Fruit fly (Drosophila melanogaster) whole organism, embryonic: ENCODE measurements around the gene CG42852.

ENCODE experiments used
- CG10147 ChIP-seq: fragments of 200-800 bp; sonication (Bioruptor generic); optimal IDR thresholded peaks from 2 replicates; lab custom pipeline; 2019; ENCODE audit warnings: missing biosample characterization, mild to moderate bottlenecking, missing genetic modification characterization, moderate library complexity
- CG10209 ChIP-seq: fragments of 200-800 bp; sonication (Bioruptor generic); optimal IDR thresholded peaks from 3 replicates; lab custom pipeline; 2017; ENCODE audit warnings: missing biosample characterization, mild to moderate bottlenecking, missing genetic modification characterization, missing genetic modification reagents
- CG11695 ChIP-seq: fragments of 200-800 bp; sonication (Bioruptor generic); IDR thresholded peaks from 3 replicates; pipeline ENCODE4 v1.3.6; 2022; ENCODE audit warnings: missing biosample characterization, missing genetic modification characterization
- CG12104 ChIP-seq: fragments of 200-800 bp; sonication (Bioruptor generic); optimal IDR thresholded peaks from 3 replicates; lab custom pipeline; 2016; ENCODE audit warnings: missing biosample characterization, missing genetic modification characterization
- CG12236 ChIP-seq: fragments of 200-800 bp; sonication (Bioruptor generic); optimal IDR thresholded peaks from 2 replicates; lab custom pipeline; 2016; ENCODE audit warnings: missing biosample characterization, missing genetic modification characterization
- CG12299 ChIP-seq: fragments of 200-800 bp; sonication (Bioruptor generic); optimal IDR thresholded peaks from 2 replicates; lab custom pipeline; 2018; ENCODE audit warnings: missing biosample characterization, mild to moderate bottlenecking, missing genetic modification characterization
- CG12942 ChIP-seq: fragments of 200-800 bp; sonication (Bioruptor generic); optimal IDR thresholded peaks from 3 replicates; lab custom pipeline; 2016; ENCODE audit warnings: missing biosample characterization, missing genetic modification characterization
- CG16813 ChIP-seq: fragments of 200-800 bp; sonication (Bioruptor generic); IDR thresholded peaks from 3 replicates; pipeline ENCODE4 v1.3.6; 2022; ENCODE audit warnings: missing biosample characterization, missing genetic modification characterization; ENCODE audit not compliant: partially characterized antibody
- CG17361 ChIP-seq: fragments of 200-800 bp; sonication (Bioruptor generic); IDR thresholded peaks from 3 replicates; pipeline ENCODE4 v1.3.6; 2022; ENCODE audit warnings: missing biosample characterization, missing genetic modification characterization
- CG17385 ChIP-seq: fragments of 200-800 bp; sonication (Bioruptor generic); optimal IDR thresholded peaks from 3 replicates; lab custom pipeline; 2018; ENCODE audit warnings: missing biosample characterization, mild to moderate bottlenecking, missing genetic modification characterization
- CG2199 ChIP-seq: fragments of 200-800 bp; sonication (Bioruptor generic); IDR thresholded peaks from 3 replicates; pipeline ENCODE4 v1.3.6; 2022; ENCODE audit warnings: missing biosample characterization, missing genetic modification characterization
- CG31388 ChIP-seq: fragments of 200-800 bp; sonication (Bioruptor generic); optimal IDR thresholded peaks from 2 replicates; lab custom pipeline; 2016; ENCODE audit warnings: missing biosample characterization, missing genetic modification characterization
- CG32767 ChIP-seq: fragments of 200-800 bp; sonication (Bioruptor generic); IDR thresholded peaks from 2 replicates; pipeline ENCODE4 v1.3.6; 2022; ENCODE audit warnings: missing biosample characterization, missing genetic modification characterization
- CG3281 ChIP-seq: fragments of 200-800 bp; sonication (Bioruptor generic); optimal IDR thresholded peaks from 3 replicates; lab custom pipeline; 2017; ENCODE audit warnings: missing biosample characterization, mild to moderate bottlenecking, missing genetic modification characterization
- CG42726 ChIP-seq: fragments of 200-800 bp; sonication (Bioruptor generic); IDR thresholded peaks from 2 replicates; pipeline ENCODE4 v1.3.6; 2022; ENCODE audit warnings: missing biosample characterization, missing genetic modification characterization; ENCODE audit not compliant: partially characterized antibody
- CG4404 ChIP-seq: fragments of 200-800 bp; sonication (Bioruptor generic); IDR thresholded peaks from 2 replicates; pipeline ENCODE4 v1.3.6; 2022; ENCODE audit warnings: missing biosample characterization, missing genetic modification characterization
- CG5245 ChIP-seq: fragments of 200-800 bp; sonication (Bioruptor generic); optimal IDR thresholded peaks from 3 replicates; lab custom pipeline; 2016; ENCODE audit warnings: missing biosample characterization, missing genetic modification characterization
- CG7786 ChIP-seq: fragments of 200-800 bp; sonication (Bioruptor generic); optimal IDR thresholded peaks from 2 replicates; lab custom pipeline; 2016; ENCODE audit warnings: missing biosample characterization, missing genetic modification characterization
- CG8478 ChIP-seq: fragments of >200 bp; optimal IDR thresholded peaks from 2 replicates; lab custom pipeline; 2018
- CG9817 ChIP-seq: fragments of 200-800 bp; sonication (Bioruptor generic); optimal IDR thresholded peaks from 2 replicates; lab custom pipeline; 2018; ENCODE audit warnings: missing biosample characterization, mild to moderate bottlenecking, missing genetic modification characterization, moderate library complexity
- CHES-1-like ChIP-seq: fragments of 200-800 bp; sonication (Bioruptor generic); optimal IDR thresholded peaks from 2 replicates; lab custom pipeline; 2016; ENCODE audit warnings: missing biosample characterization, missing genetic modification characterization
- Dad ChIP-seq: fragments of 200-800 bp; sonication (Bioruptor generic); optimal IDR thresholded peaks from 3 replicates; lab custom pipeline; 2016; ENCODE audit warnings: missing biosample characterization, missing genetic modification characterization
- Dip2 ChIP-seq: fragments of 200-800 bp; sonication (Bioruptor generic); IDR thresholded peaks from 2 replicates; pipeline ENCODE4 v1.3.6; 2022; ENCODE audit warnings: missing biosample characterization, missing genetic modification characterization
- Dll ChIP-seq: fragments of 200-800 bp; sonication (Bioruptor generic); IDR thresholded peaks from 4 replicates; pipeline ENCODE4 v1.3.6; 2022; ENCODE audit warnings: missing biosample characterization, missing genetic modification characterization; ENCODE audit not compliant: partially characterized antibody
- Dref ChIP-seq: fragments of 200-800 bp; sonication (Bioruptor generic); IDR thresholded peaks from 2 replicates; pipeline ENCODE4 v1.3.6; 2022; ENCODE audit warnings: missing biosample characterization, missing genetic modification characterization
- H2.0 ChIP-seq: fragments of 200-800 bp; sonication (Bioruptor generic); IDR thresholded peaks from 2 replicates; pipeline ENCODE4 v1.3.6; 2022; ENCODE audit warnings: missing biosample characterization, missing genetic modification characterization
- HLH3B ChIP-seq: fragments of 200-800 bp; sonication (Bioruptor generic); IDR thresholded peaks from 2 replicates; pipeline ENCODE4 v1.3.6; 2022; ENCODE audit warnings: missing biosample characterization, missing genetic modification characterization
- HLH4C ChIP-seq: fragments of 200-800 bp; sonication (Bioruptor generic); IDR thresholded peaks from 3 replicates; pipeline ENCODE4 v1.3.6; 2022; ENCODE audit warnings: missing biosample characterization, missing genetic modification characterization; ENCODE audit not compliant: partially characterized antibody
- HmgD ChIP-seq: fragments of 200-800 bp; sonication (Bioruptor generic); optimal IDR thresholded peaks from 3 replicates; lab custom pipeline; 2016; ENCODE audit warnings: missing biosample characterization, missing genetic modification characterization
- Hr78 ChIP-seq, 2 experiments: fragments of 200-800 bp in 1 of 2; fragments of >200 bp in 1 of 2; sonication (Bioruptor generic) in 1 of 2; optimal IDR thresholded peaks; 2 replicates each; lab custom pipeline; 2017 to 2019; ENCODE audit warnings: missing biosample characterization in 2 of 2, missing genetic modification characterization in 2 of 2, mild to moderate bottlenecking in 1 of 2, moderate library complexity in 1 of 2
- MTF-1 ChIP-seq: fragments of 200-800 bp; sonication (Bioruptor generic); optimal IDR thresholded peaks from 2 replicates; lab custom pipeline; 2018; ENCODE audit warnings: missing biosample characterization, mild to moderate bottlenecking, missing genetic modification characterization, borderline replicate concordance
- NfI ChIP-seq: fragments of 200-800 bp; sonication (Bioruptor generic); optimal IDR thresholded peaks from 3 replicates; lab custom pipeline; 2018; ENCODE audit warnings: missing biosample characterization, mild to moderate bottlenecking, missing genetic modification characterization, moderate library complexity
- Tbp ChIP-seq: fragments of >200 bp; optimal IDR thresholded peaks from 2 replicates; lab custom pipeline; 2018; ENCODE audit warnings: missing biosample characterization, missing genetic modification characterization
- dati ChIP-seq: fragments of 200-800 bp; sonication (Bioruptor generic); IDR thresholded peaks from 2 replicates; pipeline ENCODE4 v1.3.6; 2022; ENCODE audit warnings: missing biosample characterization, missing genetic modification characterization
- ewg ChIP-seq: fragments of 200-800 bp; sonication (Bioruptor generic); optimal IDR thresholded peaks from 3 replicates; lab custom pipeline; 2017; ENCODE audit warnings: mild to moderate bottlenecking, missing biosample characterization, missing genetic modification reagents, missing genetic modification characterization
- gt ChIP-seq: fragments of 200-800 bp; sonication (Bioruptor generic); IDR thresholded peaks from 2 replicates; pipeline ENCODE4 v1.3.6; 2022; ENCODE audit warnings: missing biosample characterization, missing genetic modification characterization
- hkb ChIP-seq, 2 experiments: fragments of 200-800 bp in 1 of 2; fragments of >200 bp in 1 of 2; sonication (Bioruptor generic) in 1 of 2; IDR thresholded peaks in 1 of 2; optimal IDR thresholded peaks in 1 of 2; 2 replicates each; pipeline versions ENCODE4 v1.3.6 to Lab custom; 2017 to 2022; ENCODE audit warnings: missing biosample characterization in 1 of 2, missing genetic modification characterization in 1 of 2
- insv ChIP-seq, 2 experiments: fragments of 200-800 bp; sonication (Bioruptor generic); optimal IDR thresholded peaks; 3 replicates each; lab custom pipeline; 2016 to 2018; ENCODE audit warnings: missing biosample characterization in 2 of 2, missing genetic modification characterization in 2 of 2
- jigr1 ChIP-seq: fragments of 200-800 bp; sonication (Bioruptor generic); IDR thresholded peaks from 3 replicates; pipeline ENCODE4 v1.3.6; 2022; ENCODE audit warnings: missing biosample characterization, missing genetic modification characterization
- knrl ChIP-seq: fragments of 200-800 bp; sonication (Bioruptor generic); IDR thresholded peaks from 3 replicates; pipeline ENCODE4 v1.3.6; 2022; ENCODE audit warnings: missing biosample characterization, missing genetic modification characterization; ENCODE audit not compliant: partially characterized antibody
- lab ChIP-seq: fragments of 200-800 bp; sonication (Bioruptor generic); optimal IDR thresholded peaks from 3 replicates; lab custom pipeline; 2017; ENCODE audit warnings: missing biosample characterization, missing genetic modification characterization, mild to moderate bottlenecking, moderate library complexity, missing genetic modification reagents
- nau ChIP-seq: fragments of 200-800 bp; sonication (Bioruptor generic); optimal IDR thresholded peaks from 3 replicates; lab custom pipeline; 2017; ENCODE audit warnings: missing biosample characterization, mild to moderate bottlenecking, missing genetic modification characterization, missing genetic modification reagents
- nerfin-1 ChIP-seq: fragments of 200-800 bp; sonication (Bioruptor generic); optimal IDR thresholded peaks from 3 replicates; lab custom pipeline; 2019; ENCODE audit warnings: missing biosample characterization, mild to moderate bottlenecking, missing genetic modification characterization, moderate library complexity
- otp ChIP-seq: fragments of 200-800 bp; sonication (Bioruptor generic); IDR thresholded peaks from 3 replicates; pipeline ENCODE4, ENCODE4 v1.3.6; 2022; ENCODE audit warnings: missing biosample characterization, missing genetic modification characterization
- p53 ChIP-seq: fragments of 200-800 bp; sonication (Bioruptor generic); optimal IDR thresholded peaks from 2 replicates; lab custom pipeline; 2016; ENCODE audit warnings: missing biosample characterization, missing genetic modification characterization
- phol ChIP-seq: fragments of 200-800 bp; sonication (Bioruptor generic); optimal IDR thresholded peaks from 3 replicates; lab custom pipeline; 2018; ENCODE audit warnings: missing biosample characterization, mild to moderate bottlenecking, missing genetic modification characterization, moderate library complexity
- psq ChIP-seq: fragments of 200-800 bp; sonication (Bioruptor generic); optimal IDR thresholded peaks from 2 replicates; lab custom pipeline; 2017; ENCODE audit warnings: missing biosample characterization, missing genetic modification characterization
- so ChIP-seq: fragments of 200-800 bp; sonication (Bioruptor generic); IDR thresholded peaks from 3 replicates; pipeline ENCODE4 v1.3.6; 2022; ENCODE audit warnings: missing biosample characterization, missing genetic modification characterization
- ssp ChIP-seq: fragments of 200-800 bp; sonication (Bioruptor generic); IDR thresholded peaks from 2 replicates; pipeline ENCODE4 v1.3.6; 2022; ENCODE audit warnings: missing biosample characterization, missing genetic modification characterization
- tx ChIP-seq: fragments of 200-800 bp; sonication (Bioruptor generic); optimal IDR thresholded peaks from 2 replicates; lab custom pipeline; 2016; ENCODE audit warnings: missing biosample characterization, missing genetic modification characterization

CG42852 gene

DNA sequence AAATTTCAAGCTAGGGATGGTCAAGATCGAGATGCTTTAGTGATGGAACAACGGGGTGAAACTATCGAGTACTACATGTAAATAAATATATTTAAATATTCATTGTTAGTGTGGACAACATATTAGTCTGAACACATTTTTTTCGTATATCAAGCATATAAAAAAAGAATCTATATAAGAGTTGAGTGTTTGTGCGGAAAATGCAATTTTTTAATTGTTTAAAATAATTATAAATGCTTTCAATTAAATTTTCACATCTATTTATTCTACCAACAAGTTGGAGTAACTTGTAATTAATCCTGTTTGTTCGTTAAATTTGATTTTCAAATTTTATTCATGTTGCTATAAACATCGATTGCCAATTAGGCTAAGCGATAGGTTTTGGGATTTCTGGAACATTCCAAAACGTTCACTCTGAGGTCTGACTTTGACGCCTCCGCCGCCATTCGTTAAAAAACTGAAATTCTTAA, 24.4 kb downstream of the CG42852 start, which contains the start of the genes mus302 and CG9705 (continued):
- TF ChIP-seq CG12104 (GFP tag; lab: Kevin White, UChicago) (peak; percentile 37), HmgD (GFP tag; lab: Kevin White, UChicago) (no peak), tx (no peak), so (GFP tag; lab: Robert Waterston, UW) (no peak), Dref (peak; percentile 51), dati (GFP tag; lab: Robert Waterston, UW) (no peak), ssp (GFP tag; lab: Robert Waterston, UW) (peak; percentile 85), CG17361 (GFP tag; lab: Robert Waterston, UW) (peak; percentile 85), CG16813 (GFP tag; lab: Robert Waterston, UW) (peak; percentile 75), HLH4C (peak; percentile 52; the same call in 1 of the 3 replicates), HLH3B (GFP tag; lab: Robert Waterston, UW) (no peak), CG17385 (no peak), CG2199 (GFP tag; lab: Robert Waterston, UW) (no peak), H2.0 (GFP tag; lab: Robert Waterston, UW) (no peak), CG5245 (GFP tag; lab: Kevin White, UChicago) (no peak), CG9817 (peak; percentile 56), CG12942 (GFP tag; lab: Kevin White, UChicago) (peak; percentile 40), NfI (GFP tag; lab: Kevin White, UChicago) (peak; percentile 38), CG4404 (GFP tag; lab: Robert Waterston, UW) (no peak), CG7786 (no peak), jigr1 (GFP tag; lab: Robert Waterston, UW) (no peak), nau (no peak), CG31388 (GFP tag; lab: Kevin White, UChicago) (no peak), CG12299 (tag; lab: Kevin White, UChicago) (no peak), gt (GFP tag; lab: Robert Waterston, UW) (no peak), CG10147 (GFP tag; lab: Kevin White, UChicago) (peak; percentile 3), CG12236 (GFP tag; lab: Kevin White, UChicago) (no peak), psq (GFP tag; lab: Kevin White, UChicago) (no peak), hkb (optimal IDR thresholded peaks at IDR 0.05; lab: Kevin White, UChicago) (no peak), hkb (GFP tag; IDR thresholded peaks at IDR 0.05; lab: Robert Waterston, UW) (0 out of 2 replicates have a peak, but pooled peaks have one; percentile 17), phol (tag; lab: Kevin White, UChicago) (peak; percentile 75), CG42726 (GFP tag; lab: Robert Waterston, UW) (peak; percentile 36; the same call in 1 of the 2 replicates), Dll (peak; percentile 84), otp (GFP tag; lab: Robert Waterston, UW) (no peak), Dip2 (no peak), CG32767 (no peak), Dad (no peak), p53 (GFP tag; lab: Kevin White, UChicago) (no peak), CHES-1-like (no peak), CG10209 (GFP tag; lab: Kevin White, UChicago) (peak; percentile 38), CG8478 (lab: Kevin White, UChicago) (no peak), nerfin-1 (tag; lab: Kevin White, UChicago) (peak; percentile 17), CG3281 (GFP tag; lab: Kevin White, UChicago) (peak; percentile 45), Hr78 (GFP tag; optimal IDR thresholded peaks at IDR 0.05; lab: Kevin White, UChicago) (no peak), knrl (peak; percentile 79), CG11695 (0 out of 3 replicates have a peak, but pooled peaks have one; percentile 26), MTF-1 (no peak), lab (no peak), ewg (peak; percentile 24), Tbp (GFP tag; lab: Kevin White, UChicago) (peak; percentile 2), insv (GFP tag; optimal IDR thresholded peaks at IDR 0.05; lab: Kevin White, UChicago) (no peak)
